Fruit fly (Drosophila melanogaster) whole organism: ENCODE measurements around the gene CG14841.

Experiments
- CG8478 ChIP-seq: fragments of >200 bp; optimal IDR thresholded peaks from 2 replicates; lab custom pipeline; 2018; ENCODE audit warnings: inconsistent platforms
- Dll ChIP-seq: fragments of >200 bp; optimal IDR thresholded peaks from 2 replicates; lab custom pipeline; 2017
- psq ChIP-seq: fragments of >200 bp; optimal IDR thresholded peaks from 2 replicates; lab custom pipeline; 2017

dm6 chr3R:14217839-14218238 lies 44.4 kb downstream of the CG14841 start, which contains the start of gene CG9649:
- TF ChIP-seq CG8478 (lab: Kevin White, UChicago) (no peak), psq (lab: Kevin White, UChicago) (no peak), Dll (lab: Kevin White, UChicago) (no peak)
